Worm (Caenorhabditis elegans) whole organism, L1 larva: ENCODE results near the gene ZC513.3.

Experiments
- blmp-1 ChIP-seq: fragments of 150-350 bp; optimal IDR thresholded peaks from 2 replicates; lab custom pipeline; 2014; ENCODE audit warnings: missing biosample characterization, missing genetic modification characterization
- ceh-88 ChIP-seq: fragments of 200-800 bp; sonication (Bioruptor generic); IDR thresholded peaks from 2 replicates; pipeline ENCODE4 v1.3.6; 2022; ENCODE audit warnings: missing genetic modification characterization, missing compliant biosample characterization
- ceh-90 ChIP-seq: sonication (generic microtip); optimal IDR thresholded peaks from 2 replicates; lab custom pipeline; 2016; ENCODE audit warnings: missing genetic modification characterization, missing compliant biosample characterization
- dsc-1 ChIP-seq: sonication (generic microtip); optimal IDR thresholded peaks from 2 replicates; lab custom pipeline; 2016; ENCODE audit warnings: mild to moderate bottlenecking, missing genetic modification characterization, missing compliant biosample characterization
- egl-27 ChIP-seq, 2 experiments: fragments of 150-350 bp in 1 of 2; sonication (generic microtip); optimal IDR thresholded peaks; 3 replicates each; lab custom pipeline; 2017 to 2018; ENCODE audit warnings: missing biosample characterization in 2 of 2, missing genetic modification characterization in 2 of 2, missing genetic modification reagents in 2 of 2
- elt-3 ChIP-seq, 6 experiments: fragments of 150-350 bp in 1 of 6; sonication (generic microtip); optimal IDR thresholded peaks; 2 replicates each; lab custom pipeline; 2017 to 2018; ENCODE audit warnings: missing biosample characterization in 6 of 6, missing genetic modification characterization in 6 of 6, inconsistent platforms in 1 of 6
- fkh-10 ChIP-seq: sonication (generic microtip); optimal IDR thresholded peaks from 2 replicates; lab custom pipeline; 2017; ENCODE audit warnings: missing biosample characterization, missing genetic modification reagents, missing genetic modification characterization
- fkh-8 ChIP-seq: sonication (generic microtip); optimal IDR thresholded peaks from 2 replicates; lab custom pipeline; 2016; ENCODE audit warnings: mild to moderate bottlenecking, missing genetic modification characterization, missing compliant biosample characterization
- fos-1 ChIP-seq: fragments of 150-350 bp; optimal IDR thresholded peaks from 2 replicates; lab custom pipeline; 2014; ENCODE audit warnings: missing biosample characterization, missing genetic modification characterization
- grh-1 ChIP-seq: fragments of 200-800 bp; sonication (Bioruptor generic); IDR thresholded peaks from 2 replicates; pipeline ENCODE4 v1.3.6; 2022; ENCODE audit warnings: missing genetic modification reagents, missing genetic modification characterization, missing compliant biosample characterization
- hlh-17 ChIP-seq: fragments of 200-800 bp; sonication (Bioruptor generic); optimal IDR thresholded peaks from 2 replicates; lab custom pipeline; 2018; ENCODE audit warnings: missing genetic modification characterization, mild to moderate bottlenecking, missing compliant biosample characterization, moderate library complexity, borderline replicate concordance
- hlh-4 ChIP-seq: sonication (generic microtip); optimal IDR thresholded peaks from 2 replicates; lab custom pipeline; 2016; ENCODE audit warnings: mild to moderate bottlenecking, missing genetic modification characterization, missing compliant biosample characterization
- jun-1 ChIP-seq: fragments of 150-350 bp; optimal IDR thresholded peaks from 2 replicates; lab custom pipeline; 2014; ENCODE audit warnings: missing biosample characterization, missing genetic modification reagents, missing genetic modification characterization
- lin-14 ChIP-seq: fragments of 200-800 bp; sonication (Bioruptor generic); optimal IDR thresholded peaks from 2 replicates; lab custom pipeline; 2018; ENCODE audit warnings: mild to moderate bottlenecking, missing genetic modification characterization, moderate library complexity, missing compliant biosample characterization
- lsy-2 ChIP-seq, 2 experiments: fragments of 150-350 bp; optimal IDR thresholded peaks; 2 replicates each; lab custom pipeline; 2014; ENCODE audit warnings: missing biosample characterization in 2 of 2, missing genetic modification characterization in 2 of 2
- mab-9 ChIP-seq: fragments of 200-800 bp; sonication (Bioruptor generic); IDR thresholded peaks from 2 replicates; pipeline ENCODE4 v1.3.6; 2022; ENCODE audit warnings: missing genetic modification reagents, missing genetic modification characterization, missing compliant biosample characterization
- mef-2 ChIP-seq: fragments of 150-350 bp; optimal IDR thresholded peaks from 2 replicates; lab custom pipeline; 2014; ENCODE audit warnings: missing biosample characterization, missing genetic modification characterization
- nhr-20 ChIP-seq: sonication (generic microtip); optimal IDR thresholded peaks from 2 replicates; lab custom pipeline; 2016; ENCODE audit warnings: mild to moderate bottlenecking, missing genetic modification characterization, missing compliant biosample characterization
- nhr-28 ChIP-seq: fragments of 150-350 bp; optimal IDR thresholded peaks from 2 replicates; lab custom pipeline; 2014; ENCODE audit warnings: missing biosample characterization, missing genetic modification characterization
- nhr-76 ChIP-seq: sonication (generic microtip); optimal IDR thresholded peaks from 2 replicates; lab custom pipeline; 2017; ENCODE audit warnings: missing biosample characterization, missing genetic modification characterization
- nhr-84 ChIP-seq: sonication (generic microtip); optimal IDR thresholded peaks from 2 replicates; lab custom pipeline; 2017; ENCODE audit warnings: missing biosample characterization, missing genetic modification characterization
- nhr-85 ChIP-seq: sonication (generic microtip); peaks from one replicate; lab custom pipeline; 2016; ENCODE audit warnings: missing genetic modification characterization, inconsistent platforms, missing compliant biosample characterization
- pqm-1 ChIP-seq: sonication (generic microtip); optimal IDR thresholded peaks from 3 replicates; lab custom pipeline; 2017; ENCODE audit warnings: missing biosample characterization, missing genetic modification characterization
- rnt-1 ChIP-seq: sonication (generic microtip); optimal IDR thresholded peaks from 2 replicates; lab custom pipeline; 2016; ENCODE audit warnings: mild to moderate bottlenecking, missing genetic modification characterization, moderate library complexity, missing compliant biosample characterization
- skn-1 ChIP-seq: fragments of 150-350 bp; optimal IDR thresholded peaks from 2 replicates; lab custom pipeline; 2014; ENCODE audit warnings: missing biosample characterization, missing genetic modification characterization
- snu-23 ChIP-seq: sonication (generic microtip); optimal IDR thresholded peaks from 2 replicates; lab custom pipeline; 2016; ENCODE audit warnings: missing genetic modification characterization, missing compliant biosample characterization
- swsn-7 ChIP-seq: sonication (generic microtip); optimal IDR thresholded peaks from 2 replicates; lab custom pipeline; 2016; ENCODE audit warnings: missing genetic modification characterization, missing compliant biosample characterization
- tlp-1 ChIP-seq: fragments of 150-350 bp; optimal IDR thresholded peaks from 2 replicates; lab custom pipeline; 2014; ENCODE audit warnings: missing biosample characterization, missing genetic modification characterization
- unc-62 ChIP-seq: fragments of 150-350 bp; optimal IDR thresholded peaks from 2 replicates; lab custom pipeline; 2014; ENCODE audit warnings: missing biosample characterization, missing genetic modification reagents, missing genetic modification characterization
- unc-86 ChIP-seq: sonication (generic microtip); optimal IDR thresholded peaks from 2 replicates; lab custom pipeline; 2016; ENCODE audit warnings: missing genetic modification characterization, missing compliant biosample characterization
- unc-98 ChIP-seq: fragments of 200-800 bp; sonication (Bioruptor generic); IDR thresholded peaks from 2 replicates; pipeline ENCODE4 v1.3.6; 2022; ENCODE audit warnings: missing genetic modification characterization, missing compliant biosample characterization
- xbp-1 ChIP-seq: sonication (generic microtip); optimal IDR thresholded peaks from 2 replicates; lab custom pipeline; 2016; ENCODE audit warnings: missing genetic modification characterization, missing compliant biosample characterization
- ztf-4 ChIP-seq: fragments of 150-350 bp; optimal IDR thresholded peaks from 2 replicates; lab custom pipeline; 2014; ENCODE audit warnings: missing biosample characterization, missing genetic modification characterization

Gene ZC513.3

DNA sequence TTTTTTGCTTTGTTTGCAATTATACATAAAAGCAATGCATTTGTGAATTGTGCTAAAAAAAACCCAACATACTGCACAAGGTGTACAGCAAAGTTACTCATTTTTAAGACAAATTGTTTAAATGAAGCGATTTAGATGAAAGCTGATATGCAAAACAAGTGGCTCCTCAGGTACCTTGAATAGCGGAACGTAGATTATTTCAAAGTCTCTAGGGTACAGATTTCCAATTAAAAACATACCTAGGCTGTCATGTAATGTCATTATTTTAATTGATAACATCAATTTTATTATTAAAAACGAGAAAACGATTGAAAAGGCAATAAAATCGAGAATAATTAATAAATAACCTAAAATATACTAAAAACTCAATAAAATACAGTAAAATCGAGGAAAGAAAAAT, 15.3 kb downstream of the ZC513.3 start, which contains the start of gene str-139:
Gene str-139, minus strand, starts transcription at position 101 of the 400 bp plus-strand sequence.
- TF ChIP-seq nhr-85 (tag; lab: Kevin White, UChicago) (no peak), hlh-17 (GFP tag; lab: Kevin White, UChicago) (no peak), fkh-8 (tag; lab: Kevin White, UChicago) (no peak), ceh-88 (no peak), nhr-20 (no peak), rnt-1 (tag; lab: Kevin White, UChicago) (no peak), ztf-4 (tag; lab: Kevin White, UChicago) (no peak), unc-86 (tag; lab: Kevin White, UChicago) (no peak), nhr-84 (tag; lab: Kevin White, UChicago) (no peak), hlh-4 (no peak), pqm-1 (tag; lab: Kevin White, UChicago) (no peak), lsy-2 (tag; optimal IDR thresholded peaks at IDR 0.05; lab: Kevin White, UChicago) (no peak), dsc-1 (tag; lab: Kevin White, UChicago) (no peak), snu-23 (GFP tag; lab: Kevin White, UChicago) (no peak), grh-1 (no peak)

DNA sequence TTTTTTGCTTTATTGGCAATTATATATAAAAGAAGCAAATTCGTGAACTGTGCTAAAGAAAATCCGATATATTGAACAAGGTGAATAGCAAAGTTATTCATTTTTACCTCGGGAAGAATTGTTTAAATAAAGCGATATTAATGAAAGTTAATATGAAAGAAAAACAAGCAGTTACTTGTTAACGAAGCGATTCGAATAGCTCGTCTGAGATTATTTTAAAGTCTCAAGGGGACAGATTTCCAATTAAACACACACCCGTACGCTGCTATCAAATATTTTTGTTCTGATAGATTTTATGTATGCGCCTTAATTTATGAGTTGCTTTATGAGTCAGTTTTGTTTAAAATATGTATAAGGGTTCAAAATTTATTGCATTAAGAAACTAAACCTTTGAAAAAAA, 21.0 kb downstream of the ZC513.3 start, which contains the start of gene str-140:
Gene str-140, minus strand, starts transcription at position 101 of the 400 bp plus-strand sequence.
- no peak for TF ChIP-seq mab-9 (GFP tag; lab: Robert Waterston, UW)
- no peak for TF ChIP-seq swsn-7 (tag; lab: Kevin White, UChicago)
- no peak for TF ChIP-seq jun-1 (tag; lab: Kevin White, UChicago)
- no peak for TF ChIP-seq egl-27 (tag; optimal IDR thresholded peaks at IDR 0.05; lab: Kevin White, UChicago)
- no peak for TF ChIP-seq fos-1 (tag; lab: Kevin White, UChicago)
- TF ChIP-seq xbp-1 (tag; lab: Kevin White, UChicago): no peak
- TF ChIP-seq, all 84 proteins: peak for 0

DNA sequence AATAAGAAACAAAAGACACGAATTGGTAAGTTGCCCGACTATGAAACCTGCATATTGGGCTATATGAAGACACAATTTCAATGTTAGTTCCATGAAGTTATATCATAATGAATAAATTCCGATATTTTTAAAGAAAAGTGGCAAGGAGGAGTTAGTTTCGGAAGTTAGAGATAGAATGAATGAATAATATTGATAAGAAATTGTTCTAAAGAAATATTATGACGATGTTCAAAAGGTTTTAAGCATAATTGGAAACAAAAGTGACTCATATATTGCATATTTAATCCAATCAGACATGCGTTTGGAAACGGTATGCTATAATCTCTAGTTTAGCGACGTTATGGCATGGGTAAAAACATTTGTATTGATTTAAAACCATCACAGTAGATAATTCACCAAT, 22.8 kb downstream of the ZC513.3 start, which contains the start of gene str-143:
Gene str-143, minus strand, starts transcription at position 101 of the 400 bp plus-strand sequence.
- TF ChIP-seq unc-86 (tag; lab: Kevin White, UChicago) (no peak), skn-1 (tag; lab: Kevin White, UChicago) (no peak), fkh-10 (no peak), lin-14 (GFP tag; lab: Kevin White, UChicago) (no peak), tlp-1 (no peak), nhr-28 (tag; lab: Kevin White, UChicago) (no peak), mef-2 (tag; lab: Kevin White, UChicago) (no peak), unc-98 (GFP tag; lab: Robert Waterston, UW) (no peak), ceh-90 (tag; lab: Kevin White, UChicago) (no peak)
- TF ChIP-seq, all 84 proteins: peak for 0

DNA sequence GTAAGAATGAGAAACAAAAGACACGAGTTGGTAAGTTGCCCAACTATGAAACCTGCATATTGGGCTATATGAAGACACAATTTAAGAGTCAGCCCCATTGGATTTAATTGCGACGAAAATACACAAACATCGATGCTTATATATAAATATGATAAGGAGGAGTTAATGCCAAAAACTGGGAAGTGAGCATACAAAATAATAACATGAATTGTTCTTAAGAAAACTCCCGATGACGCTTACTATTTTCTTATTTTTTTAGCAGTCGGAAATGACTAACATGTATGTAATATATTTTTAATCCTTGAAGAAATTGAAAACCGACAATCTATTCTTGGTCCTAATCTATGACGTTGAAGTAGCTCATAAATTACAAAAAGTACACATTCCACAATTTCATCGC, 25.2 kb downstream of the ZC513.3 start, which contains the start of gene str-144:
Gene str-144, minus strand, starts transcription at position 101 of the 400 bp plus-strand sequence.
- TF ChIP-seq unc-62 (GFP tag; lab: Kevin White, UChicago) (no peak), dsc-1 (tag; lab: Kevin White, UChicago) (peak; percentile 15), nhr-76 (tag; lab: Kevin White, UChicago) (no peak), nhr-20 (no peak), hlh-4 (no peak)

DNA sequence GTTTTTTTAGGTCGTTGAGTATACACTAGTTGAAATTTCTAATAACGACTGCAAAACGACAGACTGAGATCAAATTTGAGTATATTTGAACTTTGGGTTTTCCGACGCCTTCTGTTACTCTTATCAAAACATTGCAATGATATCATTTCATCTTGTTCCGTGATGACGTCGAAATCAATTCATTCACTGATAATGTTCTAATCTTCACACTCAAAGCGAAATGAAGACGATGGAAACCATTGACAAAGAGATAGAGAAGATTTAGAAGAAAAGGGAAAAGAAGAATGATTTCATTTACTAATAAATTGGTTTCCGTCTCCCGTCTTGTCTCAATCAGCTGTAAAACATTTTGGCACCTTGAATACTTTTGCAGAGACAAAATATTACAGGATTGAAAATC, 26.4 kb downstream of the ZC513.3 start:
- TF ChIP-seq blmp-1 (tag; lab: Kevin White, UChicago): peak; percentile 89
- TF ChIP-seq unc-62 (GFP tag; lab: Kevin White, UChicago): no peak
- TF ChIP-seq dsc-1 (tag; lab: Kevin White, UChicago): peak; percentile 56
- no peak for TF ChIP-seq mab-9 (GFP tag; lab: Robert Waterston, UW)
- peak; percentile 85 for TF ChIP-seq nhr-85 (tag; lab: Kevin White, UChicago)
- TF ChIP-seq nhr-76 (tag; lab: Kevin White, UChicago): no peak
- TF ChIP-seq elt-3 (tag; optimal IDR thresholded peaks at IDR 0.05; lab: Kevin White, UChicago): peak in 5 of 6 experiments; percentile 78 to 89 (median 86)
- peak; percentile 29 for TF ChIP-seq nhr-20
